Worm (Caenorhabditis elegans) whole organism, L1 larva: ENCODE results near the gene K02H11.9.

Experiments used
- Y116A8C.19 ChIP-seq: sonication (generic microtip); optimal IDR thresholded peaks from 2 replicates; lab custom pipeline; 2016; ENCODE audit warnings: missing compliant biosample characterization, missing genetic modification characterization, borderline replicate concordance
- fos-1 ChIP-seq: fragments of 150-350 bp; optimal IDR thresholded peaks from 2 replicates; lab custom pipeline; 2014; ENCODE audit warnings: missing biosample characterization, missing genetic modification characterization
- nhr-11 ChIP-seq: fragments of 150-350 bp; optimal IDR thresholded peaks from 2 replicates; lab custom pipeline; 2014; ENCODE audit warnings: missing biosample characterization, missing genetic modification characterization
- nhr-28 ChIP-seq: fragments of 150-350 bp; optimal IDR thresholded peaks from 2 replicates; lab custom pipeline; 2014; ENCODE audit warnings: missing biosample characterization, missing genetic modification characterization
- nhr-77 ChIP-seq: fragments of 150-350 bp; optimal IDR thresholded peaks from 2 replicates; lab custom pipeline; 2014; ENCODE audit warnings: missing biosample characterization, missing genetic modification characterization
- skn-1 ChIP-seq: fragments of 150-350 bp; optimal IDR thresholded peaks from 2 replicates; lab custom pipeline; 2014; ENCODE audit warnings: missing biosample characterization, missing genetic modification characterization
- sox-4 ChIP-seq: sonication (generic microtip); optimal IDR thresholded peaks from 2 replicates; lab custom pipeline; 2016; ENCODE audit warnings: missing genetic modification characterization, missing compliant biosample characterization

DNA sequence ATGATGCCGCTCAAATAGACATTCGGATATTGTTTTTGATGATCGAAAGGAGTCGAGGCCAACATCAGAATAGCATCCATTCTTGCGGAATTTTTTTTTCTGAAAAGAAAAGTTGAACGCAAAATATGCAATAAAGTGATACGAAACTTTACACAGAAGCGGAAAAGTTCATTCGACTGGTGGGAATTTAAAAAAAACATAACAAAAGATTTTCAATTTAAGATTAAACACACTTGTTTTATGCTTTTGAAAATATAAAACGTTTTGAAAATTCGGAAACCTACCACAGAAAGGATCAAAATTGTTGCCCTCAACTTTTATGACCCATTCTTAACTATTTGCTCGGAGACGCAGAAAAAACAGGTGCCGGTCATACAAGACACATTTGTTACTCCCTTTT is at the start of gene K02H11.9:
- TF ChIP-seq nhr-28 (tag; lab: Kevin White, UChicago) (no peak), Y116A8C.19 (tag; lab: Kevin White, UChicago) (no peak), sox-4 (no peak), fos-1 (tag; lab: Kevin White, UChicago) (no peak), nhr-77 (tag; lab: Kevin White, UChicago) (no peak), skn-1 (tag; lab: Kevin White, UChicago) (no peak), nhr-11 (no peak)
